Fruit fly (Drosophila melanogaster) whole organism, pupa: Measurements from ENCODE around the gene Ugalt.

Source experiments
- CG10348 ChIP-seq: fragments of 200-800 bp; sonication (Bioruptor generic); IDR thresholded peaks from 2 replicates; pipeline ENCODE4 v1.3.6; 2022; ENCODE audit warnings: missing biosample characterization, missing genetic modification characterization
- CG12605 ChIP-seq: fragments of 200-800 bp; sonication (Bioruptor generic); IDR thresholded peaks from 2 replicates; pipeline ENCODE4 v1.3.6; 2022; ENCODE audit warnings: missing biosample characterization, missing genetic modification characterization
- CG13204 ChIP-seq: fragments of 200-800 bp; sonication (Bioruptor generic); optimal IDR thresholded peaks from 2 replicates; lab custom pipeline; 2018; ENCODE audit warnings: missing biosample characterization, mild to moderate bottlenecking, missing genetic modification characterization, moderate library complexity
- CG14655 ChIP-seq: fragments of 200-800 bp; sonication (Bioruptor generic); optimal IDR thresholded peaks from 3 replicates; lab custom pipeline; 2017; ENCODE audit warnings: mild to moderate bottlenecking, missing biosample characterization, missing genetic modification reagents, missing genetic modification characterization
- CG32121 ChIP-seq: fragments of 200-800 bp; sonication (Bioruptor generic); IDR thresholded peaks from 2 replicates; pipeline ENCODE4 v1.3.6; 2022; ENCODE audit warnings: missing biosample characterization, missing genetic modification characterization
- CG4496 ChIP-seq: fragments of 200-800 bp; sonication (Bioruptor generic); IDR thresholded peaks from 3 replicates; pipeline ENCODE4 v1.3.6; 2022; ENCODE audit warnings: missing biosample characterization, missing genetic modification characterization
- CG8159 ChIP-seq: fragments of 200-800 bp; sonication (Bioruptor generic); optimal IDR thresholded peaks from 3 replicates; lab custom pipeline; 2018; ENCODE audit warnings: missing biosample characterization, mild to moderate bottlenecking, missing genetic modification characterization, moderate library complexity
- CG8301 ChIP-seq: fragments of 200-800 bp; sonication (Bioruptor generic); optimal IDR thresholded peaks from 2 replicates; lab custom pipeline; 2018; ENCODE audit warnings: missing biosample characterization, mild to moderate bottlenecking, missing genetic modification characterization
- CG9948 ChIP-seq: fragments of 200-800 bp; sonication (Bioruptor generic); optimal IDR thresholded peaks from 2 replicates; lab custom pipeline; 2018; ENCODE audit warnings: missing biosample characterization, mild to moderate bottlenecking, missing genetic modification characterization, moderate library complexity
- EcR ChIP-seq: fragments of 200-800 bp; sonication (Bioruptor generic); optimal IDR thresholded peaks from 3 replicates; lab custom pipeline; 2019; ENCODE audit warnings: missing biosample characterization, missing genetic modification characterization, mild to moderate bottlenecking, moderate library complexity, missing genetic modification reagents
- Pif1A ChIP-seq: fragments of 200-800 bp; sonication (Bioruptor generic); optimal IDR thresholded peaks from 3 replicates; lab custom pipeline; 2016; ENCODE audit warnings: missing biosample characterization, missing genetic modification characterization
- Pif1B ChIP-seq: fragments of 200-800 bp; sonication (Bioruptor generic); optimal IDR thresholded peaks from 3 replicates; lab custom pipeline; 2016; ENCODE audit warnings: missing biosample characterization, missing genetic modification characterization
- Snoo ChIP-seq: fragments of 200-800 bp; sonication (Bioruptor generic); optimal IDR thresholded peaks from 3 replicates; lab custom pipeline; 2017; ENCODE audit warnings: missing biosample characterization, mild to moderate bottlenecking, missing genetic modification characterization, inconsistent platforms
- rn ChIP-seq: fragments of 200-800 bp; sonication (Bioruptor generic); IDR thresholded peaks from 2 replicates; pipeline ENCODE4 v1.3.6; 2022; ENCODE audit warnings: missing biosample characterization, missing genetic modification characterization

- TF ChIP-seq CG8301 (tag; lab: Kevin White, UChicago), result no peak
- no peak for TF ChIP-seq CG10348 (GFP tag; lab: Robert Waterston, UW)
- no peak for TF ChIP-seq EcR (GFP tag; lab: Kevin White, UChicago)
- no peak for TF ChIP-seq CG9948 (tag; lab: Kevin White, UChicago)
- no peak for TF ChIP-seq Pif1B (GFP tag; lab: Kevin White, UChicago)
- no peak for TF ChIP-seq CG12605 (GFP tag; lab: Robert Waterston, UW)
- no peak for TF ChIP-seq Pif1A
- no peak for TF ChIP-seq CG13204 (GFP tag; lab: Kevin White, UChicago)
- TF ChIP-seq CG32121, result no peak
- TF ChIP-seq Snoo (tag; lab: Kevin White, UChicago), result no peak
- TF ChIP-seq rn, result no peak
- no peak for TF ChIP-seq CG8159 (tag; lab: Kevin White, UChicago)
- no peak for TF ChIP-seq CG14655 (GFP tag; lab: Kevin White, UChicago)
- no peak for TF ChIP-seq CG4496 (GFP tag; lab: Robert Waterston, UW)
Observed at dm6 chrX:2720122-2720521, 16.5 kb upstream of the Ugalt start, which contains the start of gene CG2701.
